Worm (Caenorhabditis elegans): Measurements from ENCODE around the gene ZK829.9.

The ZK829.9 gene

ce11 chrIV:12005090-12005770, 34.9 kb downstream of the ZK829.9 start (continued):
- TF ChIP-seq mes-4 (tag; optimal IDR thresholded peaks at IDR 0.05) (no peak), nfya-1 (tag; optimal IDR thresholded peaks at IDR 0.05; ENCODE audit: borderline replicate concordance, insufficient read depth) (no peak), efl-1 (GFP tag; optimal IDR thresholded peaks at IDR 0.05) (peak; percentile 6), F22D6.2 (tag; optimal IDR thresholded peaks at IDR 0.05) (no peak), madf-10 (tag; optimal IDR thresholded peaks at IDR 0.05) (peak; percentile 19), snpc-1.3 (tag; optimal IDR thresholded peaks at IDR 0.05; ENCODE audit: insufficient read depth) (peak; percentile 40), dpl-1 (GFP tag; optimal IDR thresholded peaks at IDR 0.05) (no peak), let-526 (GFP tag; IDR thresholded peaks at IDR 0.05) (no peak), ztf-25 (GFP tag; IDR thresholded peaks at IDR 0.05) (no peak), repo-1 (tag; optimal IDR thresholded peaks at IDR 0.05) (no peak), C06A6.2 (GFP tag; conservative IDR thresholded peaks at IDR 0.05) (no peak), Y53F4B.3 (GFP tag; IDR thresholded peaks at IDR 0.05) (no peak), Y79H2A.3 (GFP tag; conservative IDR thresholded peaks at IDR 0.05) (no peak), zim-3 (tag; optimal IDR thresholded peaks at IDR 0.05) (no peak), lin-40 (tag; optimal IDR thresholded peaks at IDR 0.05) (no peak)

DNA sequence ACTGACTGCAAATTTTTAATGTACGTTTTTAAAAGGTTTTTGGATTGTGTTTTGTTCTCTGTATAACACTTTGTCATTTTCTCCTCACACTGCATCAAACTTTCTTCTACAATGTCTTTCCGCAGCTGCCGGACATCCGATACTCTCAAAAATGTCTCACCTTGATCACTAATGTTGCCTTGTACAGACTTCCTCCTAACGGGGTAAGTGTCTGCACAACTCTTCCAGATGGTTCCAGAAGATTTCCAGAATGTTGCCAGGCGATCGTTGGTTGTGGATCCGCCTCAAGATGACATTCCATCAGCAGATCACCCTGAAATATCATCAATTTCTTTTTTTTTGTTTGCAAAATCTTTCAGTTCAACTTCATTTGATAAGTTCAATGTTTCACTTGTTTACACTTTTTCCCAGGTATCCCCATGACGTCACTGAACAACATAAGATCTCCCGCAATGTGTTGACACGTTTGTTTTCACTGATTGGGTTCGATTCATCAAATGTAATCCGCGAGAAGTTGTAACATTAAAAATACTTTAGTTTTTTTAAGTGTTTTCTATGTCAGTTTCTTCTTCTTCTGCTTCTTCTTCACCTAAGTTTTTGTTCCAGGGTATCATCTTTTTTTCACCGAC, 38.8 kb downstream of the ZK829.9 start:
- peak; percentile 50 for TF ChIP-seq somi-1 (GFP tag; optimal IDR thresholded peaks at IDR 0.05)
- no peak for TF ChIP-seq egrh-3 (GFP tag; IDR thresholded peaks at IDR 0.05)
- TF ChIP-seq lsl-1 (GFP tag; optimal IDR thresholded peaks at IDR 0.05), result no peak

ce11 chrIV:12010377-12010776, 40.0 kb downstream of the ZK829.9 start:
- TF ChIP-seq gei-17 (GFP tag; optimal IDR thresholded peaks at IDR 0.05) (no peak), snpc-4 (GFP tag; optimal IDR thresholded peaks at IDR 0.05) (no peak), snpc-4 (tag; optimal IDR thresholded peaks at IDR 0.05) (no peak), ztf-22 (GFP tag; optimal IDR thresholded peaks at IDR 0.05) (peak; percentile 6), egrh-3 (GFP tag; IDR thresholded peaks at IDR 0.05) (peak; percentile 68; the same call in 1 of the 2 replicates), ceh-27 (GFP tag; optimal IDR thresholded peaks at IDR 0.05) (no peak), attf-5 (GFP tag; optimal IDR thresholded peaks at IDR 0.05) (peak; percentile 15), pbrm-1 (GFP tag; IDR thresholded peaks at IDR 0.05) (no peak), zfh-2 (GFP tag; conservative IDR thresholded peaks at IDR 0.05) (peak; percentile 97), let-526 (GFP tag; IDR thresholded peaks at IDR 0.05) (no peak), somi-1 (GFP tag; optimal IDR thresholded peaks at IDR 0.05) (peak; percentile 26), hmg-1.2 (GFP tag; IDR thresholded peaks at IDR 0.05) (0 out of 2 replicates have a peak, but pooled peaks have one; percentile 14), F23B12.7 (tag; optimal IDR thresholded peaks at IDR 0.05; ENCODE audit: insufficient read depth) (no peak), Y53G8AR.9 (GFP tag; conservative IDR thresholded peaks at IDR 0.05) (no peak), madf-8 (GFP tag; conservative IDR thresholded peaks at IDR 0.05) (no peak), F10E7.11 (tag; optimal IDR thresholded peaks at IDR 0.05) (no peak), lin-35 (GFP tag; optimal IDR thresholded peaks at IDR 0.05) (no peak), tlf-1 (GFP tag; optimal IDR thresholded peaks at IDR 0.05) (no peak), rpc-1 (optimal IDR thresholded peaks at IDR 0.05) (no peak), rpc-1 (tag; optimal IDR thresholded peaks at IDR 0.05) (no peak), ztf-25 (GFP tag; IDR thresholded peaks at IDR 0.05) (no peak), K11D2.4 (GFP tag; IDR thresholded peaks at IDR 0.05) (no peak)
